Worm (Caenorhabditis elegans): Measurements from ENCODE around the gene ech-9.

Gene ech-9

ce11 chrIV:10242458-10243123 is 7.5 kb upstream of the ech-9 start:
- TF ChIP-seq ztf-29 (GFP tag; IDR thresholded peaks at IDR 0.05) (no peak), flt-1 (GFP tag; IDR thresholded peaks at IDR 0.05) (no peak), med-1 (GFP tag; optimal IDR thresholded peaks at IDR 0.05; ENCODE audit: insufficient read depth) (no peak), ref-1 (GFP tag; conservative IDR thresholded peaks at IDR 0.05) (no peak), cog-1 (tag; optimal IDR thresholded peaks at IDR 0.05) (no peak), T22C8.4 (GFP tag; IDR thresholded peaks at IDR 0.05) (no peak), ztf-23 (GFP tag; IDR thresholded peaks at IDR 0.05) (no peak), klf-2 (GFP tag; conservative IDR thresholded peaks at IDR 0.05) (no peak), tab-1 (GFP tag; IDR thresholded peaks at IDR 0.05) (no peak)

- no peak for TF ChIP-seq T22C8.4 (GFP tag; IDR thresholded peaks at IDR 0.05)
- no peak for TF ChIP-seq ref-1 (GFP tag; conservative IDR thresholded peaks at IDR 0.05)
- no peak for TF ChIP-seq cog-1 (tag; optimal IDR thresholded peaks at IDR 0.05)
- TF ChIP-seq ztf-23 (GFP tag; IDR thresholded peaks at IDR 0.05): no peak
- no peak for TF ChIP-seq ztf-29 (GFP tag; IDR thresholded peaks at IDR 0.05)
- TF ChIP-seq med-1 (GFP tag; optimal IDR thresholded peaks at IDR 0.05; ENCODE audit: insufficient read depth): no peak
- no peak for TF ChIP-seq klf-2 (GFP tag; conservative IDR thresholded peaks at IDR 0.05)
- TF ChIP-seq flt-1 (GFP tag; IDR thresholded peaks at IDR 0.05): no peak
- TF ChIP-seq tab-1 (GFP tag; IDR thresholded peaks at IDR 0.05): no peak
Observed at ce11 chrIV:10241659-10242058, 6.5 kb upstream of the ech-9 start, which contains the start of gene lipl-7. TSS of gene lipl-7 (minus strand) at chrIV:10241823.

ce11 chrIV:10239045-10239444 is 3.9 kb upstream of the ech-9 start, which contains the start of gene ech-8:
TSS of gene ech-8 (minus strand) at chrIV:10239176.
- TF ChIP-seq med-1 (GFP tag; optimal IDR thresholded peaks at IDR 0.05; ENCODE audit: insufficient read depth) (no peak), tab-1 (GFP tag; IDR thresholded peaks at IDR 0.05) (no peak), klf-2 (GFP tag; conservative IDR thresholded peaks at IDR 0.05) (no peak), flt-1 (GFP tag; IDR thresholded peaks at IDR 0.05) (no peak), ztf-23 (GFP tag; IDR thresholded peaks at IDR 0.05) (no peak), ref-1 (GFP tag; conservative IDR thresholded peaks at IDR 0.05) (no peak), cog-1 (tag; optimal IDR thresholded peaks at IDR 0.05) (no peak), T22C8.4 (GFP tag; IDR thresholded peaks at IDR 0.05) (no peak), ztf-29 (GFP tag; IDR thresholded peaks at IDR 0.05) (no peak)

ce11 chrIV:10236106-10236505 is 977 bp upstream of the ech-9 start:
- TF ChIP-seq flt-1 (GFP tag; IDR thresholded peaks at IDR 0.05) (no peak), tab-1 (GFP tag; IDR thresholded peaks at IDR 0.05) (no peak), ztf-29 (GFP tag; IDR thresholded peaks at IDR 0.05) (no peak), klf-2 (GFP tag; conservative IDR thresholded peaks at IDR 0.05) (no peak), T22C8.4 (GFP tag; IDR thresholded peaks at IDR 0.05) (no peak), cog-1 (tag; optimal IDR thresholded peaks at IDR 0.05) (no peak), ref-1 (GFP tag; conservative IDR thresholded peaks at IDR 0.05) (no peak), med-1 (GFP tag; optimal IDR thresholded peaks at IDR 0.05; ENCODE audit: insufficient read depth) (no peak), ztf-23 (GFP tag; IDR thresholded peaks at IDR 0.05) (no peak)

- no peak for TF ChIP-seq ref-1 (GFP tag; conservative IDR thresholded peaks at IDR 0.05)
- TF ChIP-seq ztf-29 (GFP tag; IDR thresholded peaks at IDR 0.05): no peak
- no peak for TF ChIP-seq flt-1 (GFP tag; IDR thresholded peaks at IDR 0.05)
- TF ChIP-seq med-1 (GFP tag; optimal IDR thresholded peaks at IDR 0.05; ENCODE audit: insufficient read depth): no peak
- no peak for TF ChIP-seq T22C8.4 (GFP tag; IDR thresholded peaks at IDR 0.05)
- no peak for TF ChIP-seq klf-2 (GFP tag; conservative IDR thresholded peaks at IDR 0.05)
- TF ChIP-seq tab-1 (GFP tag; IDR thresholded peaks at IDR 0.05): no peak
- TF ChIP-seq ztf-23 (GFP tag; IDR thresholded peaks at IDR 0.05): no peak
- no peak for TF ChIP-seq cog-1 (tag; optimal IDR thresholded peaks at IDR 0.05)
Observed at ce11 chrIV:10232456-10232855, 2.7 kb downstream of the ech-9 start, which contains the start of gene F01G10.4. TSS of gene F01G10.4 (minus strand) at chrIV:10232556.

- TF ChIP-seq cog-1 (tag; optimal IDR thresholded peaks at IDR 0.05) (no peak), ref-1 (GFP tag; conservative IDR thresholded peaks at IDR 0.05) (no peak), flt-1 (GFP tag; IDR thresholded peaks at IDR 0.05) (no peak), klf-2 (GFP tag; conservative IDR thresholded peaks at IDR 0.05) (no peak), ztf-29 (GFP tag; IDR thresholded peaks at IDR 0.05) (no peak), med-1 (GFP tag; optimal IDR thresholded peaks at IDR 0.05; ENCODE audit: insufficient read depth) (no peak), ztf-23 (GFP tag; IDR thresholded peaks at IDR 0.05) (no peak), T22C8.4 (GFP tag; IDR thresholded peaks at IDR 0.05) (no peak), tab-1 (GFP tag; IDR thresholded peaks at IDR 0.05) (no peak)
Observed at ce11 chrIV:10230971-10231370, 4.2 kb downstream of the ech-9 start, which contains the start of gene F01G10.5. TSS of gene F01G10.5 (minus strand) at chrIV:10231071.

- TF ChIP-seq ztf-23 (GFP tag; IDR thresholded peaks at IDR 0.05): no peak
- no peak for TF ChIP-seq tab-1 (GFP tag; IDR thresholded peaks at IDR 0.05)
- TF ChIP-seq cog-1 (tag; optimal IDR thresholded peaks at IDR 0.05): no peak
- TF ChIP-seq klf-2 (GFP tag; conservative IDR thresholded peaks at IDR 0.05): no peak
- TF ChIP-seq flt-1 (GFP tag; IDR thresholded peaks at IDR 0.05): no peak
- TF ChIP-seq ref-1 (GFP tag; conservative IDR thresholded peaks at IDR 0.05): no peak
Observed at ce11 chrIV:10227534-10227933, 7.6 kb downstream of the ech-9 start, which contains the start of gene F01G10.6. TSS of gene F01G10.6 (minus strand) at chrIV:10227634.

- TF ChIP-seq T22C8.4 (GFP tag; IDR thresholded peaks at IDR 0.05) (no peak), cog-1 (tag; optimal IDR thresholded peaks at IDR 0.05) (no peak), flt-1 (GFP tag; IDR thresholded peaks at IDR 0.05) (no peak)
Observed at ce11 chrIV:10223723-10224122, 11.4 kb downstream of the ech-9 start, which contains the start of gene nas-12. TSS of gene nas-12 (plus strand) at chrIV:10224023.

ce11 chrIV:10222122-10222589 is 13.0 kb downstream of the ech-9 start, which contains the start of gene C24F3.2:
TSS of gene C24F3.2 (plus strand) at chrIV:10222539.
- no peak for TF ChIP-seq klf-2 (GFP tag; conservative IDR thresholded peaks at IDR 0.05)
- TF ChIP-seq ztf-29 (GFP tag; IDR thresholded peaks at IDR 0.05): 0 out of 2 replicates have a peak, but pooled peaks have one; percentile 44
- peak; percentile 58 for TF ChIP-seq cog-1 (tag; optimal IDR thresholded peaks at IDR 0.05)
- no peak for TF ChIP-seq flt-1 (GFP tag; IDR thresholded peaks at IDR 0.05)
- no peak for TF ChIP-seq med-1 (GFP tag; optimal IDR thresholded peaks at IDR 0.05; ENCODE audit: insufficient read depth)
- no peak for TF ChIP-seq ztf-23 (GFP tag; IDR thresholded peaks at IDR 0.05)
